Fruit fly (Drosophila melanogaster) whole organism, embryonic: Measurements from ENCODE around the gene Liprin-beta.

ENCODE experiments used
- BtbVII ChIP-seq: fragments of 200-800 bp; sonication (Bioruptor generic); optimal IDR thresholded peaks from 3 replicates; lab custom pipeline; 2017; ENCODE audit warnings: missing biosample characterization, mild to moderate bottlenecking, missing genetic modification characterization
- C15 ChIP-seq: fragments of 200-800 bp; sonication (Bioruptor generic); IDR thresholded peaks from 3 replicates; pipeline ENCODE4 v1.3.6; 2022; ENCODE audit warnings: missing biosample characterization, missing genetic modification characterization
- CG10565 ChIP-seq: fragments of 200-800 bp; sonication (Bioruptor generic); optimal IDR thresholded peaks from 3 replicates; lab custom pipeline; 2016; ENCODE audit warnings: missing biosample characterization, mild to moderate bottlenecking, missing genetic modification characterization
- CG11085 ChIP-seq: fragments of 200-800 bp; sonication (Bioruptor generic); IDR thresholded peaks from 2 replicates; pipeline ENCODE4 v1.3.6; 2022; ENCODE audit warnings: missing biosample characterization, missing genetic modification characterization
- CG11504 ChIP-seq: fragments of 200-800 bp; sonication (Bioruptor generic); optimal IDR thresholded peaks from 3 replicates; lab custom pipeline; 2019; ENCODE audit warnings: missing biosample characterization, mild to moderate bottlenecking, missing genetic modification characterization, moderate library complexity
- CG12104 ChIP-seq: fragments of 200-800 bp; sonication (Bioruptor generic); optimal IDR thresholded peaks from 3 replicates; lab custom pipeline; 2016; ENCODE audit warnings: missing biosample characterization, missing genetic modification characterization
- CG13894 ChIP-seq: fragments of 200-800 bp; sonication (Bioruptor generic); optimal IDR thresholded peaks from 3 replicates; lab custom pipeline; 2018; ENCODE audit warnings: missing biosample characterization, mild to moderate bottlenecking, missing genetic modification characterization, moderate library complexity
- CG15479 ChIP-seq: fragments of 200-800 bp; sonication (Bioruptor generic); optimal IDR thresholded peaks from 3 replicates; lab custom pipeline; 2019; ENCODE audit warnings: missing biosample characterization, mild to moderate bottlenecking, missing genetic modification characterization, moderate library complexity
- CG16863 ChIP-seq: fragments of 200-800 bp; sonication (Bioruptor generic); optimal IDR thresholded peaks from 3 replicates; lab custom pipeline; 2016; ENCODE audit warnings: missing biosample characterization, missing genetic modification characterization
- CG17568 ChIP-seq: fragments of 200-800 bp; sonication (Bioruptor generic); optimal IDR thresholded peaks from 2 replicates; lab custom pipeline; 2018; ENCODE audit warnings: missing biosample characterization, mild to moderate bottlenecking, missing genetic modification characterization, moderate library complexity
- CG18764 ChIP-seq: fragments of 200-800 bp; sonication (Bioruptor generic); optimal IDR thresholded peaks from 3 replicates; lab custom pipeline; 2016; ENCODE audit warnings: missing biosample characterization, missing genetic modification characterization
- CG2199 ChIP-seq: fragments of 200-800 bp; sonication (Bioruptor generic); IDR thresholded peaks from 3 replicates; pipeline ENCODE4 v1.3.6; 2022; ENCODE audit warnings: missing biosample characterization, missing genetic modification characterization
- CG31365 ChIP-seq: fragments of 200-800 bp; sonication (Bioruptor generic); optimal IDR thresholded peaks from 2 replicates; lab custom pipeline; 2018; ENCODE audit warnings: missing biosample characterization, mild to moderate bottlenecking, missing genetic modification characterization
- CG32532 ChIP-seq: fragments of 200-800 bp; sonication (Bioruptor generic); IDR thresholded peaks from 2 replicates; pipeline ENCODE4 v1.3.6; 2022; ENCODE audit warnings: missing biosample characterization, missing genetic modification characterization
- CG4328 ChIP-seq: fragments of 200-800 bp; sonication (Bioruptor generic); optimal IDR thresholded peaks from 3 replicates; lab custom pipeline; 2017; ENCODE audit warnings: missing biosample characterization, missing genetic modification reagents, missing genetic modification characterization
- CG4360 ChIP-seq: fragments of 200-800 bp; sonication (Bioruptor generic); IDR thresholded peaks from 2 replicates; pipeline ENCODE4 v1.3.6; 2022; ENCODE audit warnings: missing biosample characterization, missing genetic modification characterization
- CG4820 ChIP-seq: fragments of 200-800 bp; sonication (Bioruptor generic); optimal IDR thresholded peaks from 3 replicates; lab custom pipeline; 2016; ENCODE audit warnings: missing biosample characterization, missing genetic modification characterization
- CG4854 ChIP-seq: fragments of 200-800 bp; sonication (Bioruptor generic); optimal IDR thresholded peaks from 2 replicates; lab custom pipeline; 2016; ENCODE audit warnings: missing biosample characterization, missing genetic modification characterization, inconsistent platforms
- CG5180 ChIP-seq: fragments of 200-800 bp; sonication (Bioruptor generic); optimal IDR thresholded peaks from 3 replicates; lab custom pipeline; 2017; ENCODE audit warnings: missing biosample characterization, missing genetic modification characterization, mild to moderate bottlenecking, moderate library complexity, missing genetic modification reagents
- CG6689 ChIP-seq: fragments of 200-800 bp; sonication (Bioruptor generic); IDR thresholded peaks from 2 replicates; pipeline ENCODE4 v1.3.6; 2022; ENCODE audit warnings: missing biosample characterization, missing genetic modification characterization
- CG7745 ChIP-seq: fragments of 200-800 bp; sonication (Bioruptor generic); optimal IDR thresholded peaks from 2 replicates; lab custom pipeline; 2018; ENCODE audit warnings: missing biosample characterization, mild to moderate bottlenecking, missing genetic modification characterization, moderate library complexity
- Gug ChIP-seq: fragments of 200-800 bp; sonication (Bioruptor generic); IDR thresholded peaks from 4 replicates; pipeline ENCODE4 v1.3.6; 2022; ENCODE audit warnings: missing biosample characterization, missing genetic modification characterization
- Hr51 ChIP-seq, 2 experiments: fragments of 200-800 bp; sonication (Bioruptor generic); optimal IDR thresholded peaks; 2 replicates in 1 of 2; 3 replicates in 1 of 2; lab custom pipeline; 2016 to 2018; ENCODE audit warnings: missing biosample characterization in 2 of 2, missing genetic modification characterization in 2 of 2, mild to moderate bottlenecking in 1 of 2, moderate library complexity in 1 of 2
- Mes4 ChIP-seq: fragments of 200-800 bp; sonication (Bioruptor generic); optimal IDR thresholded peaks from 2 replicates; lab custom pipeline; 2016; ENCODE audit warnings: missing biosample characterization, missing genetic modification characterization
- Mrtf ChIP-seq: fragments of 200-800 bp; sonication (Bioruptor generic); IDR thresholded peaks from 3 replicates; pipeline ENCODE4 v1.3.6; 2022; ENCODE audit warnings: missing biosample characterization, missing genetic modification characterization
- NC2β ChIP-seq: fragments of 200-800 bp; sonication (Bioruptor generic); optimal IDR thresholded peaks from 2 replicates; lab custom pipeline; 2016; ENCODE audit warnings: missing biosample characterization, missing genetic modification characterization
- Poxn ChIP-seq: fragments of 200-800 bp; sonication (Bioruptor generic); IDR thresholded peaks from 2 replicates; pipeline ENCODE4 v1.3.6; 2022; ENCODE audit warnings: missing biosample characterization, missing genetic modification characterization
- Scr ChIP-seq: fragments of 200-800 bp; sonication (Bioruptor generic); IDR thresholded peaks from 2 replicates; pipeline ENCODE4 v1.3.6; 2022; ENCODE audit warnings: missing biosample characterization, missing genetic modification characterization; ENCODE audit not compliant: partially characterized antibody
- Side ChIP-seq: fragments of 200-800 bp; sonication (Bioruptor generic); optimal IDR thresholded peaks from 2 replicates; lab custom pipeline; 2016; ENCODE audit warnings: missing biosample characterization, missing genetic modification characterization
- Sox100B ChIP-seq: fragments of 200-800 bp; sonication (Bioruptor generic); optimal IDR thresholded peaks from 3 replicates; lab custom pipeline; 2018; ENCODE audit warnings: missing biosample characterization, mild to moderate bottlenecking, missing genetic modification characterization
- cato ChIP-seq: fragments of 200-800 bp; sonication (Bioruptor generic); optimal IDR thresholded peaks from 2 replicates; lab custom pipeline; 2016; ENCODE audit warnings: missing biosample characterization, missing genetic modification characterization, borderline replicate concordance
- chinmo ChIP-seq: fragments of 200-800 bp; sonication (Bioruptor generic); IDR thresholded peaks from 4 replicates; pipeline ENCODE4 v1.3.6; 2022; ENCODE audit warnings: missing biosample characterization, missing genetic modification characterization; ENCODE audit not compliant: partially characterized antibody
- da ChIP-seq: fragments of 200-800 bp; sonication (Bioruptor generic); optimal IDR thresholded peaks from 2 replicates; lab custom pipeline; 2016; ENCODE audit warnings: missing biosample characterization, missing genetic modification characterization
- dm ChIP-seq: fragments of 200-800 bp; sonication (Bioruptor generic); optimal IDR thresholded peaks from 3 replicates; lab custom pipeline; 2016; ENCODE audit warnings: missing biosample characterization, missing genetic modification characterization
- fd3F ChIP-seq: fragments of 200-800 bp; sonication (Bioruptor generic); optimal IDR thresholded peaks from 2 replicates; lab custom pipeline; 2018; ENCODE audit warnings: missing biosample characterization, mild to moderate bottlenecking, missing genetic modification characterization, moderate library complexity
- hth ChIP-seq: fragments of >200 bp; optimal IDR thresholded peaks from 2 replicates; lab custom pipeline; 2017; ENCODE audit warnings: inconsistent platforms
- ind ChIP-seq: fragments of 200-800 bp; sonication (Bioruptor generic); optimal IDR thresholded peaks from 3 replicates; lab custom pipeline; 2016; ENCODE audit warnings: missing biosample characterization, missing genetic modification characterization
- ken ChIP-seq: fragments of 200-800 bp; sonication (Bioruptor generic); IDR thresholded peaks from 3 replicates; pipeline ENCODE4 v1.3.6; 2022; ENCODE audit warnings: missing biosample characterization, missing genetic modification characterization
- klu ChIP-seq: fragments of 200-800 bp; sonication (Bioruptor generic); IDR thresholded peaks from 2 replicates; pipeline ENCODE4 v1.3.6; 2022; ENCODE audit warnings: missing biosample characterization, missing genetic modification characterization
- knrl ChIP-seq: fragments of 200-800 bp; sonication (Bioruptor generic); IDR thresholded peaks from 3 replicates; pipeline ENCODE4 v1.3.6; 2022; ENCODE audit warnings: missing biosample characterization, missing genetic modification characterization; ENCODE audit not compliant: partially characterized antibody
- mam ChIP-seq: fragments of 200-800 bp; sonication (Bioruptor generic); optimal IDR thresholded peaks from 3 replicates; lab custom pipeline; 2016; ENCODE audit warnings: missing biosample characterization, missing genetic modification characterization
- nom ChIP-seq: fragments of 200-800 bp; sonication (Bioruptor generic); optimal IDR thresholded peaks from 2 replicates; lab custom pipeline; 2017; ENCODE audit warnings: missing biosample characterization, missing genetic modification characterization, mild to moderate bottlenecking, moderate library complexity, missing genetic modification reagents
- peb ChIP-seq: fragments of 200-800 bp; sonication (Bioruptor generic); IDR thresholded peaks from 2 replicates; pipeline ENCODE4 v1.3.6; 2022; ENCODE audit warnings: missing biosample characterization, missing genetic modification characterization
- scrt ChIP-seq: fragments of 200-800 bp; sonication (Bioruptor generic); optimal IDR thresholded peaks from 2 replicates; lab custom pipeline; 2018; ENCODE audit warnings: missing biosample characterization, mild to moderate bottlenecking, missing genetic modification characterization, moderate library complexity
- sisA ChIP-seq: fragments of 200-800 bp; sonication (Bioruptor generic); IDR thresholded peaks from 2 replicates; pipeline ENCODE4 v1.3.6; 2022; ENCODE audit warnings: missing biosample characterization, missing genetic modification characterization
- sr ChIP-seq: fragments of 200-800 bp; sonication (Bioruptor generic); IDR thresholded peaks from 3 replicates; pipeline ENCODE4 v1.3.6; 2022; ENCODE audit warnings: missing biosample characterization, missing genetic modification characterization
- toy ChIP-seq: fragments of 200-800 bp; sonication (Bioruptor generic); IDR thresholded peaks from 2 replicates; pipeline ENCODE4 v1.3.6; 2022; ENCODE audit warnings: missing biosample characterization, missing genetic modification characterization
- ttk ChIP-seq: fragments of 200-800 bp; sonication (Bioruptor generic); IDR thresholded peaks from 2 replicates; pipeline ENCODE4 v2.1.2; 2022; ENCODE audit warnings: missing biosample characterization, missing genetic modification characterization

The Liprin-beta gene

dm6 chr3L:13476566-13477452 lies 36.2 kb upstream of the Liprin-beta start (continued):
- TF ChIP-seq CG32532 (GFP tag; lab: Robert Waterston, UW) (peak; percentile 86), Hr51 (GFP tag; optimal IDR thresholded peaks at IDR 0.05; lab: Kevin White, UChicago) (peak; percentile 57 to 95), dm (GFP tag; lab: Kevin White, UChicago) (peak; percentile 35), CG13894 (tag; lab: Kevin White, UChicago) (no peak), sr (GFP tag; lab: Robert Waterston, UW) (peak; percentile 85), CG4360 (GFP tag; lab: Robert Waterston, UW) (no peak; the same call in 1 of the 2 replicates), NC2β (GFP tag; lab: Kevin White, UChicago) (peak; percentile 20), ken (GFP tag; lab: Robert Waterston, UW) (peak; percentile 75), chinmo (GFP tag; lab: Robert Waterston, UW) (no peak), ttk (GFP tag; lab: Robert Waterston, UW) (peak; percentile 80), mam (GFP tag; lab: Kevin White, UChicago) (peak; percentile 61), CG5180 (GFP tag; lab: Kevin White, UChicago) (peak; percentile 85), CG12104 (GFP tag; lab: Kevin White, UChicago) (peak; percentile 86), hth (lab: Kevin White, UChicago) (no peak), toy (peak; percentile 57; the same call in 1 of the 2 replicates), CG31365 (tag; lab: Kevin White, UChicago) (peak; percentile 40), CG7745 (tag; lab: Kevin White, UChicago) (no peak), Side (GFP tag; lab: Kevin White, UChicago) (peak; percentile 66), BtbVII (GFP tag; lab: Kevin White, UChicago) (peak; percentile 92), CG11085 (GFP tag; lab: Robert Waterston, UW) (peak; percentile 70), knrl (GFP tag; lab: Robert Waterston, UW) (no peak), CG17568 (GFP tag; lab: Kevin White, UChicago) (peak; percentile 74), CG4854 (GFP tag; lab: Kevin White, UChicago) (peak; percentile 79), CG16863 (GFP tag; lab: Kevin White, UChicago) (peak; percentile 69), CG11504 (tag; lab: Kevin White, UChicago) (peak; percentile 95), cato (peak; percentile 78), da (GFP tag; lab: Kevin White, UChicago) (peak; percentile 28), ind (GFP tag; lab: Kevin White, UChicago) (peak; percentile 88), CG10565 (GFP tag; lab: Kevin White, UChicago) (peak; percentile 37), Mrtf (GFP tag; lab: Robert Waterston, UW) (peak; percentile 71; the same call in 2 of the 3 replicates), sisA (peak; percentile 83), C15 (GFP tag; lab: Robert Waterston, UW) (peak; percentile 55; the same call in 1 of the 3 replicates), CG4328 (GFP tag; lab: Kevin White, UChicago) (peak; percentile 88), CG18764 (peak; percentile 79), CG4820 (peak; percentile 90), nom (GFP tag; lab: Kevin White, UChicago) (peak; percentile 45), scrt (GFP tag; lab: Kevin White, UChicago) (peak; percentile 86), Sox100B (GFP tag; lab: Kevin White, UChicago) (peak; percentile 96), klu (GFP tag; lab: Robert Waterston, UW) (peak; percentile 83), CG6689 (peak; percentile 87), fd3F (GFP tag; lab: Kevin White, UChicago) (peak; percentile 80), Scr (no peak), Poxn (peak; percentile 73), CG2199 (GFP tag; lab: Robert Waterston, UW) (peak; percentile 72; the same call in 1 of the 3 replicates), peb (peak; percentile 58; the same call in 1 of the 2 replicates), Gug (GFP tag; lab: Robert Waterston, UW) (peak; percentile 82; the same call in 3 of the 4 replicates), CG15479 (GFP tag; lab: Kevin White, UChicago) (no peak), Mes4 (GFP tag; lab: Kevin White, UChicago) (peak; percentile 38)
